Worm (Caenorhabditis elegans): ENCODE results near the gene T16G12.12.

DNA sequence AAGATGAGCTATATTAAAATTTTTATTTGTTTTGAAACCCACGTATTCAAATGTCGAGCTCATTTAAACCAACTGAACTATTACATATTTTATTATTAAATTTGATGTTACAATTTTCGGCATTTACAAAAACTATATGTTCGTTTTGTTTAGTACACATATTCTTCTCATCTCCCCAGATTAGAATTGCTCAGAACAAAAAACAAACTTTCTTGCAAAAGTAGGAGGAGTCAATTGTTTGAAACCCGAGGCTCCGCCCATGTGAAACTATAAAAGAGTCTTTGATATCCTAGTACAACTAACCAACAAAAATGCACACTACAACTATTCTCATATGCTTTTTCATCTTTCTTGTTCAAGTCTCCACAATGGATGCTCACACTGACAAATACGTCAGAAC lies 27.4 kb upstream of the T16G12.12 start, which contains the start of gene ins-22:
- TF ChIP-seq flt-1 (GFP tag; IDR thresholded peaks at IDR 0.05) (no peak), cog-1 (tag; optimal IDR thresholded peaks at IDR 0.05) (no peak), tab-1 (GFP tag; IDR thresholded peaks at IDR 0.05) (no peak), T22C8.4 (GFP tag; IDR thresholded peaks at IDR 0.05) (no peak), ztf-23 (GFP tag; IDR thresholded peaks at IDR 0.05) (no peak), ztf-29 (GFP tag; IDR thresholded peaks at IDR 0.05) (no peak), klf-2 (GFP tag; conservative IDR thresholded peaks at IDR 0.05) (no peak)

Data from whole organism, midembryonic.